Fruit fly (Drosophila melanogaster): ENCODE results near the gene Diap1.

DNA sequence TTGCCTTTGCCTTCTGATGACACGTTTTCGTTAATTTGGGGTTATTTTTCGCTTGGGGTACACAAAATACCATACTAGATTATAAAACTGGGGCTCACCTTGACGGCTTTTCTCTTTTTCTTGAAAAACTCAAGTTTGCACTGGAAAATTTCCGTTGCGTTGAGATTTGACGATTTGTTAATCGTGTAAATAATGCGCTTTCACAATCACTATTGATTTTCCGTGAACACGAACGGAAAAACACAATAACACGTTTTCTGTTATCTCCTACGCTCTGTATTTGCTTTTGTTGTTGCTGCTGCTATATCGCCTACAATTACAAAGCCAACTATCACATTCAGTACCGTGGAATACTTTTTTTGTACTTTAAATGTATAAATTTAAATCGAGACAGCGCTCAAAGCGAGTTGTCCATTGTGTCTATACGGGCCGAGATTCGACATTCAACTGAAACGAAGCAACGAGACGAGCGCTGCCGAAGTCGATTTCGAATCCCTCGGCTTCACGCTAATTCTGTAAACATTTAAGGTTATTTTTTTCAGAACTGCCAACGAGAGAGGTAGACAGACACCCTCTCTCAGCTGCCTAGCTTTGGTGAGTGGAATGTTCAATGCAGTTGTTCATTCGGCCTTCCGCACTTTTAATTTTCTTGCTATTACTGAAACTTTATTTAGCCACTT, 4.3 kb downstream of the Diap1 start:
- no peak for TF ChIP-seq CG8478 (optimal IDR thresholded peaks at IDR 0.05)
- no peak for TF ChIP-seq CTCF (optimal IDR thresholded peaks at IDR 0.05)

Measured in S2 (cell line).